Fruit fly (Drosophila melanogaster) whole organism, embryonic: ENCODE results near the gene Actbeta.

Experiments
- Abd-B ChIP-seq: fragments of 200-800 bp; sonication (Bioruptor generic); optimal IDR thresholded peaks from 2 replicates; lab custom pipeline; 2018; ENCODE audit warnings: missing biosample characterization, mild to moderate bottlenecking, missing genetic modification characterization, moderate library complexity
- Aef1 ChIP-seq: fragments of 200-800 bp; sonication (Bioruptor generic); IDR thresholded peaks from 3 replicates; pipeline ENCODE4 v1.3.6; 2022; ENCODE audit warnings: missing biosample characterization, missing genetic modification characterization
- Asciz ChIP-seq: fragments of 200-800 bp; sonication (Bioruptor generic); optimal IDR thresholded peaks from 2 replicates; lab custom pipeline; 2017; ENCODE audit warnings: missing biosample characterization, mild to moderate bottlenecking, missing genetic modification characterization, missing genetic modification reagents
- Atf-2 ChIP-seq: fragments of 200-800 bp; sonication (Bioruptor generic); optimal IDR thresholded peaks from 2 replicates; lab custom pipeline; 2016; ENCODE audit warnings: missing biosample characterization, missing genetic modification characterization
- Atf6 ChIP-seq: fragments of 200-800 bp; sonication (Bioruptor generic); IDR thresholded peaks from 2 replicates; pipeline ENCODE4 v1.3.6; 2022; ENCODE audit warnings: missing biosample characterization, missing genetic modification characterization
- CG10366 ChIP-seq: fragments of 200-800 bp; sonication (Bioruptor generic); IDR thresholded peaks from 2 replicates; pipeline ENCODE4 v1.3.6; 2022; ENCODE audit warnings: missing biosample characterization, missing genetic modification characterization
- CG10565 ChIP-seq: fragments of 200-800 bp; sonication (Bioruptor generic); optimal IDR thresholded peaks from 3 replicates; lab custom pipeline; 2016; ENCODE audit warnings: missing biosample characterization, mild to moderate bottlenecking, missing genetic modification characterization
- CG11696 ChIP-seq: fragments of 200-800 bp; sonication (Bioruptor generic); IDR thresholded peaks from 2 replicates; pipeline ENCODE4 v1.3.6; 2022; ENCODE audit warnings: missing biosample characterization, missing genetic modification characterization
- CG11723 ChIP-seq: fragments of 200-800 bp; sonication (Bioruptor generic); optimal IDR thresholded peaks from 2 replicates; lab custom pipeline; 2017; ENCODE audit warnings: missing biosample characterization, mild to moderate bottlenecking, missing genetic modification characterization
- CG12104 ChIP-seq: fragments of 200-800 bp; sonication (Bioruptor generic); optimal IDR thresholded peaks from 3 replicates; lab custom pipeline; 2016; ENCODE audit warnings: missing biosample characterization, missing genetic modification characterization
- CG12744 ChIP-seq: fragments of 200-800 bp; sonication (Bioruptor generic); optimal IDR thresholded peaks from 2 replicates; lab custom pipeline; 2016; ENCODE audit warnings: missing biosample characterization, missing genetic modification characterization
- CG13894 ChIP-seq: fragments of 200-800 bp; sonication (Bioruptor generic); optimal IDR thresholded peaks from 3 replicates; lab custom pipeline; 2018; ENCODE audit warnings: missing biosample characterization, mild to moderate bottlenecking, missing genetic modification characterization, moderate library complexity
- CG15479 ChIP-seq: fragments of 200-800 bp; sonication (Bioruptor generic); optimal IDR thresholded peaks from 3 replicates; lab custom pipeline; 2019; ENCODE audit warnings: missing biosample characterization, mild to moderate bottlenecking, missing genetic modification characterization, moderate library complexity
- CG1602 ChIP-seq: fragments of 200-800 bp; sonication (Bioruptor generic); optimal IDR thresholded peaks from 3 replicates; lab custom pipeline; 2016; ENCODE audit warnings: missing biosample characterization, missing genetic modification characterization
- CG1647 ChIP-seq: fragments of 200-800 bp; sonication (Bioruptor generic); optimal IDR thresholded peaks from 3 replicates; lab custom pipeline; 2016; ENCODE audit warnings: missing biosample characterization, missing genetic modification characterization
- CG18599 ChIP-seq: fragments of 200-800 bp; sonication (Bioruptor generic); optimal IDR thresholded peaks from 3 replicates; lab custom pipeline; 2017; ENCODE audit warnings: missing biosample characterization, missing genetic modification characterization, mild to moderate bottlenecking, moderate library complexity, missing genetic modification reagents
- CG31224 ChIP-seq: fragments of 200-800 bp; sonication (Bioruptor generic); IDR thresholded peaks from 2 replicates; pipeline ENCODE4 v1.3.6; 2022; ENCODE audit warnings: missing biosample characterization, missing genetic modification characterization
- CG3163 ChIP-seq: fragments of 200-800 bp; sonication (Bioruptor generic); optimal IDR thresholded peaks from 3 replicates; lab custom pipeline; 2016; ENCODE audit warnings: missing biosample characterization, missing genetic modification characterization
- CG34224 ChIP-seq: fragments of 200-800 bp; sonication (Bioruptor generic); IDR thresholded peaks from 3 replicates; pipeline ENCODE4 v1.3.6; 2022; ENCODE audit warnings: missing biosample characterization, missing genetic modification characterization; ENCODE audit not compliant: partially characterized antibody
- CG5953 ChIP-seq: fragments of 200-800 bp; sonication (Bioruptor generic); IDR thresholded peaks from 2 replicates; pipeline ENCODE4 v1.3.6; 2022; ENCODE audit warnings: missing biosample characterization, missing genetic modification characterization
- CG6683 ChIP-seq: fragments of 200-800 bp; sonication (Bioruptor generic); optimal IDR thresholded peaks from 2 replicates; lab custom pipeline; 2017; ENCODE audit warnings: missing biosample characterization, mild to moderate bottlenecking, missing genetic modification characterization, missing genetic modification reagents
- CG6791 ChIP-seq: fragments of 200-800 bp; sonication (Bioruptor generic); IDR thresholded peaks from 3 replicates; pipeline ENCODE4 v1.3.6; 2022; ENCODE audit warnings: missing biosample characterization, missing genetic modification characterization; ENCODE audit not compliant: partially characterized antibody
- CG9215 ChIP-seq: fragments of 200-800 bp; sonication (Bioruptor generic); IDR thresholded peaks from 2 replicates; pipeline ENCODE4 v1.3.6; 2022; ENCODE audit warnings: missing biosample characterization, missing genetic modification characterization
- Camta ChIP-seq: fragments of 200-800 bp; sonication (Bioruptor generic); optimal IDR thresholded peaks from 2 replicates; lab custom pipeline; 2016; ENCODE audit warnings: missing biosample characterization, missing genetic modification characterization
- Dip2 ChIP-seq: fragments of 200-800 bp; sonication (Bioruptor generic); IDR thresholded peaks from 2 replicates; pipeline ENCODE4 v1.3.6; 2022; ENCODE audit warnings: missing biosample characterization, missing genetic modification characterization
- Dref ChIP-seq: fragments of 200-800 bp; sonication (Bioruptor generic); IDR thresholded peaks from 2 replicates; pipeline ENCODE4 v1.3.6; 2022; ENCODE audit warnings: missing biosample characterization, missing genetic modification characterization
- Hr39 ChIP-seq: fragments of >200 bp; optimal IDR thresholded peaks from 2 replicates; lab custom pipeline; 2017
- Mad ChIP-seq: fragments of 200-800 bp; sonication (Bioruptor generic); optimal IDR thresholded peaks from 2 replicates; lab custom pipeline; 2016; ENCODE audit warnings: missing biosample characterization, missing genetic modification characterization
- NFAT ChIP-seq: fragments of 200-800 bp; sonication (Bioruptor generic); IDR thresholded peaks from 2 replicates; pipeline ENCODE4 v1.3.6; 2022; ENCODE audit warnings: missing biosample characterization, missing genetic modification characterization
- TFAM ChIP-seq: fragments of 200-800 bp; sonication (Bioruptor generic); optimal IDR thresholded peaks from 2 replicates; lab custom pipeline; 2017; ENCODE audit warnings: missing biosample characterization, missing genetic modification characterization, inconsistent platforms
- ap ChIP-seq: fragments of 200-800 bp; sonication (Bioruptor generic); IDR thresholded peaks from 2 replicates; pipeline ENCODE4 v1.3.6; 2022; ENCODE audit warnings: missing biosample characterization, missing genetic modification characterization
- ara ChIP-seq: fragments of 200-800 bp; sonication (Bioruptor generic); IDR thresholded peaks from 2 replicates; pipeline ENCODE4 v1.3.6; 2022; ENCODE audit warnings: missing biosample characterization, missing genetic modification characterization
- bowl ChIP-seq: fragments of 200-800 bp; sonication (Bioruptor generic); IDR thresholded peaks from 2 replicates; pipeline ENCODE4 v1.3.6; 2022; ENCODE audit warnings: missing biosample characterization, missing genetic modification characterization
- caup ChIP-seq: fragments of 200-800 bp; sonication (Bioruptor generic); optimal IDR thresholded peaks from 3 replicates; lab custom pipeline; 2017; ENCODE audit warnings: missing biosample characterization, mild to moderate bottlenecking, missing genetic modification characterization, moderate library complexity; ENCODE audit not compliant: severe bottlenecking
- chinmo ChIP-seq: fragments of 200-800 bp; sonication (Bioruptor generic); IDR thresholded peaks from 4 replicates; pipeline ENCODE4 v1.3.6; 2022; ENCODE audit warnings: missing biosample characterization, missing genetic modification characterization; ENCODE audit not compliant: partially characterized antibody
- chn ChIP-seq: fragments of 200-800 bp; sonication (Bioruptor generic); optimal IDR thresholded peaks from 2 replicates; lab custom pipeline; 2016; ENCODE audit warnings: missing biosample characterization, missing genetic modification characterization
- crol ChIP-seq: fragments of 200-800 bp; sonication (Bioruptor generic); IDR thresholded peaks from 2 replicates; pipeline ENCODE4 v1.3.6; 2022; ENCODE audit warnings: missing biosample characterization, missing genetic modification characterization
- ewg ChIP-seq: fragments of 200-800 bp; sonication (Bioruptor generic); optimal IDR thresholded peaks from 3 replicates; lab custom pipeline; 2017; ENCODE audit warnings: mild to moderate bottlenecking, missing biosample characterization, missing genetic modification reagents, missing genetic modification characterization
- eyg ChIP-seq: fragments of 200-800 bp; sonication (Bioruptor generic); optimal IDR thresholded peaks from 3 replicates; lab custom pipeline; 2016; ENCODE audit warnings: missing biosample characterization, missing genetic modification characterization
- gro ChIP-seq: fragments of 200-800 bp; sonication (Bioruptor generic); optimal IDR thresholded peaks from 2 replicates; lab custom pipeline; 2016; ENCODE audit warnings: missing biosample characterization, missing genetic modification characterization
- gsb ChIP-seq: fragments of 200-800 bp; sonication (Bioruptor generic); IDR thresholded peaks from 2 replicates; pipeline ENCODE4 v1.3.6; 2022; ENCODE audit warnings: missing biosample characterization, missing genetic modification characterization
- lbe ChIP-seq: fragments of 200-800 bp; sonication (Bioruptor generic); optimal IDR thresholded peaks from 2 replicates; lab custom pipeline; 2016; ENCODE audit warnings: missing biosample characterization, mild to moderate bottlenecking, missing genetic modification characterization
- lilli ChIP-seq: fragments of 200-800 bp; sonication (Bioruptor generic); optimal IDR thresholded peaks from 3 replicates; lab custom pipeline; 2016; ENCODE audit warnings: missing biosample characterization, missing genetic modification characterization
- peb ChIP-seq: fragments of 200-800 bp; sonication (Bioruptor generic); IDR thresholded peaks from 2 replicates; pipeline ENCODE4 v1.3.6; 2022; ENCODE audit warnings: missing biosample characterization, missing genetic modification characterization
- pho ChIP-seq: fragments of 200-800 bp; sonication (Bioruptor generic); optimal IDR thresholded peaks from 2 replicates; lab custom pipeline; 2016; ENCODE audit warnings: missing biosample characterization, missing genetic modification characterization
- scrt ChIP-seq: fragments of 200-800 bp; sonication (Bioruptor generic); optimal IDR thresholded peaks from 2 replicates; lab custom pipeline; 2018; ENCODE audit warnings: missing biosample characterization, mild to moderate bottlenecking, missing genetic modification characterization, moderate library complexity
- sisA ChIP-seq: fragments of 200-800 bp; sonication (Bioruptor generic); IDR thresholded peaks from 2 replicates; pipeline ENCODE4 v1.3.6; 2022; ENCODE audit warnings: missing biosample characterization, missing genetic modification characterization
- slbo ChIP-seq: fragments of 200-800 bp; sonication (Bioruptor generic); IDR thresholded peaks from 2 replicates; pipeline ENCODE4 v1.3.6; 2022; ENCODE audit warnings: missing biosample characterization, missing genetic modification characterization
- sob ChIP-seq: fragments of 200-800 bp; sonication (Bioruptor generic); IDR thresholded peaks from 2 replicates; pipeline ENCODE4 v1.3.6; 2022; ENCODE audit warnings: missing biosample characterization, missing genetic modification characterization
- unc-4 ChIP-seq: fragments of 200-800 bp; sonication (Bioruptor generic); IDR thresholded peaks from 2 replicates; pipeline ENCODE4 v1.3.6; 2022; ENCODE audit warnings: missing biosample characterization, missing genetic modification characterization; ENCODE audit not compliant: partially characterized antibody
- unpg ChIP-seq: fragments of 200-800 bp; sonication (Bioruptor generic); optimal IDR thresholded peaks from 3 replicates; lab custom pipeline; 2018; ENCODE audit warnings: missing biosample characterization, mild to moderate bottlenecking, missing genetic modification characterization, moderate library complexity

Gene Actbeta

DNA sequence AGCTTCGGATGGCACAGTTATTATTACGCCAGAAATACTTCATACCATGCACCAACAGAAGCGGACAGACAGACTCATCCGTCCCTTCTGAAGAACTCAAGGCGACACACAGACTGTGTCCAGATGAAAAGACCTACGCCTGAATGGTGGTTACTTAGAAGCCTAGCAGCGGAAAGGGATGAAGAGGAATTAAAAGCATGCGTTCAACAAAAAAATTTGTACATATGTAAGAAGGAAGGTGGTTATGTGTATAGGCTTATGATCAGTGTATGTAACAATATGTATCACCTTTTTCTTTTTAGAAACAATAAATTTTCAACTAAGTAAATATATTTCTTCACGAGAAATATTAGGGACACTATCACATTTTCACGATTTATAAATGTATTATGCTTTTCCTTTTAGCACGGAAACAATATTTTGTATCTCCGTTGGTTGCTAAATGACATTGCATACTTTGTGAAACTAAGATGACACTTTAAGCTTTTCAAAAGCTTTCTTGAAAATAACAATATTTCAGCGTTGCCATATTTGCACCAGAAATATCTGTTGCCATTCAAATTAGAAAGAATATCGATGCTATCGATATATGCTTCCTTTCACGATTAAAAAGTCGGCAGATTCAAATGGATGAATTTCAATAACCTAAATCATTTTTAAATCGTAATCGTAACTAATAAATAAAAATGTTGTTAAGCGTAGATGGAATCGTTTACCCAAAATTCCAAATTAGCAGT, at the start of gene Actbeta (continued):
- TF ChIP-seq peb (GFP tag; lab: Robert Waterston, UW) (no peak), lbe (GFP tag; lab: Kevin White, UChicago) (no peak), NFAT (GFP tag; lab: Robert Waterston, UW) (no peak), CG5953 (GFP tag; lab: Robert Waterston, UW) (no peak), ewg (GFP tag; lab: Kevin White, UChicago) (no peak), Abd-B (GFP tag; lab: Kevin White, UChicago) (no peak), crol (GFP tag; lab: Robert Waterston, UW) (no peak), CG11696 (GFP tag; lab: Robert Waterston, UW) (no peak), ara (GFP tag; lab: Robert Waterston, UW) (no peak), Atf-2 (GFP tag; lab: Kevin White, UChicago) (no peak), CG1647 (GFP tag; lab: Kevin White, UChicago) (no peak), CG15479 (GFP tag; lab: Kevin White, UChicago) (no peak), gsb (GFP tag; lab: Robert Waterston, UW) (no peak), CG31224 (GFP tag; lab: Robert Waterston, UW) (no peak), Dip2 (GFP tag; lab: Robert Waterston, UW) (no peak), CG10565 (GFP tag; lab: Kevin White, UChicago) (no peak), eyg (GFP tag; lab: Kevin White, UChicago) (no peak), unpg (GFP tag; lab: Kevin White, UChicago) (no peak), scrt (peak; percentile 24), unc-4 (peak; percentile 93), CG10366 (GFP tag; lab: Robert Waterston, UW) (no peak), CG18599 (GFP tag; lab: Kevin White, UChicago) (no peak), slbo (GFP tag; lab: Robert Waterston, UW) (no peak), sisA (GFP tag; lab: Robert Waterston, UW) (no peak), Camta (GFP tag; lab: Kevin White, UChicago) (no peak), pho (no peak), CG13894 (no peak), TFAM (no peak), Asciz (no peak), CG34224 (GFP tag; lab: Robert Waterston, UW) (peak; percentile 94), chn (GFP tag; lab: Kevin White, UChicago) (no peak), CG1602 (GFP tag; lab: Kevin White, UChicago) (no peak), ap (GFP tag; lab: Robert Waterston, UW) (no peak), CG6791 (GFP tag; lab: Robert Waterston, UW) (peak; percentile 91), Atf6 (GFP tag; lab: Robert Waterston, UW) (no peak), lilli (GFP tag; lab: Kevin White, UChicago) (no peak), Dref (GFP tag; lab: Robert Waterston, UW) (peak; percentile 87), bowl (GFP tag; lab: Robert Waterston, UW) (no peak), CG12104 (GFP tag; lab: Kevin White, UChicago) (no peak), CG11723 (GFP tag; lab: Kevin White, UChicago) (no peak), Hr39 (lab: Kevin White, UChicago) (no peak), sob (GFP tag; lab: Robert Waterston, UW) (no peak), Mad (GFP tag; lab: Kevin White, UChicago) (no peak), CG3163 (no peak), caup (GFP tag; lab: Kevin White, UChicago) (no peak), chinmo (GFP tag; lab: Robert Waterston, UW) (no peak; the same call in 3 of the 4 replicates), Aef1 (GFP tag; lab: Robert Waterston, UW) (no peak), gro (GFP tag; lab: Kevin White, UChicago) (peak; percentile 24), CG12744 (GFP tag; lab: Kevin White, UChicago) (no peak), CG6683 (GFP tag; lab: Kevin White, UChicago) (no peak), CG9215 (GFP tag; lab: Robert Waterston, UW) (no peak)
